Fruit fly (Drosophila melanogaster): ENCODE measurements around the gene Snmp2.

DNA sequence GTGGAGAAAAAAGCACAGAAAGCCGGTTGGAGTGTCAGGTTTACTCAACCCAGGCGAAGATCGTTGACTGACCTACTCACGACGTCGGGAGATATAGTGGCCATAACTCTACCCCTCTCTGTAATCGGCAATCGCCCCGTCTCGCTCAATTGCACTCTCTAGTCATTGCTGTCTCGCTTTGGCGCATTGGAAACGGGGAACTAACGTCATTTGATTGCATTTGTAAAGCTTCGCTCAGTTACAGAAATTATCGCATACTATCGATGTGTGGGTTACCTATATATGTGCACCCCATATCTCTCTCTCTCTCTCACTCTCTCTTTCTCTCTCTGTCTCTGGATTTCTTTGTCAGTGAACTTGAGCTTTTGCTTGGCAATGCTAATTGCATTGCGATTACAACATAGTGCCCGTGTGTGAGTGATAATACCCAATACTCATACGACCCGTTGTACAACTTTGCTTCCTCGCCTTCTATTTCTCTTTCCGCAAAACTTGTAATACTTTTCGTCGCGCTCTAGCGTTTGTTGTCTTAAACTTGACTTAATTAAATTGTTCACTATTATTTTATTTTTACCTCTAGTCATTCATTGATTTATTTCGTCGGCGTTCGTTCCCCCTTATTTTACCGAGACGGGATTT lies 29.4 kb upstream of the Snmp2 start:
- no peak for TF ChIP-seq ttk (optimal IDR thresholded peaks at IDR 0.05)
- no peak for TF ChIP-seq Myc (optimal IDR thresholded peaks at IDR 0.05)
- no peak for TF ChIP-seq h (optimal IDR thresholded peaks at IDR 0.05)

Measured in Kc167 (cell line).